Fruit fly (Drosophila melanogaster) whole organism, larva: ENCODE measurements around the gene CG5664.

Experiments
- noc ChIP-seq: fragments of 200-800 bp; sonication (Bioruptor generic); optimal IDR thresholded peaks from 3 replicates; lab custom pipeline; 2019; ENCODE audit warnings: missing biosample characterization, mild to moderate bottlenecking, missing genetic modification characterization, moderate library complexity

The CG5664 gene

DNA sequence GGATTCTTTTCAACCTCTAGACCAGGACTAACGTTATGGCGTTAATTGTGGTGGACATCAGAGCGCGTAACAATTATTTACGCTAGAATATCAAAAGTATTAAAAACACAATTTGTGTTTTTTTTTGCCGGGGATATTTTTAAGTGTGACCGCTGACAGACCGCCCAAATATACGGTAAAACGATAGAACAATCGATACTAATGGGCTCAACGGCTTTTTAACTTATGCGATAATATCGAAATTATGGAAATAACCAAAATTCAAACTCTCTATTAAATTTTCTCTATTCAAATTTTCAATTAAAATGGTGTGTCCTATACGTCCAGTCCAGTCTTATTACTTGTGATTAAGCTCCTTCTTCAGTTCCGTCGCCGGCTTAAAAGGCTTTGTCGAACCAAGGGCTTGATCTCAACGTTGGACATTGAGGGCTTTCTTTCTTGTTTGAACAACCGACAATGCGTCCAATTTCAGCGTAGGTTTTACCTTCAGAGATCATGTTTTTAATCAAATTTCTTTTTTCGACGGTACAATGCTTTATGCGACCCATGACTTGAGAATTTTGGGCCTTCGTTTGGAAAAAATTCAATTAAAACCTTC is at the start of gene CG5664:
Gene CG5664 (minus strand): TSS at position 148 of the 598 bp plus-strand sequence.
- TF ChIP-seq noc: no peak

dm6 chr3L:21490486-21490885 is 49.3 kb upstream of the CG5664 start, which contains the start of gene Neu2:
Neu2 (minus strand) TSS chr3L:21490586.
- TF ChIP-seq noc: no peak

dm6 chr3L:21483837-21484236 is 42.7 kb upstream of the CG5664 start:
- TF ChIP-seq noc: no peak

- no peak for TF ChIP-seq noc
These were observed 40.9 kb upstream of the CG5664 start for dm6 chr3L:21482100-21482499.

DNA sequence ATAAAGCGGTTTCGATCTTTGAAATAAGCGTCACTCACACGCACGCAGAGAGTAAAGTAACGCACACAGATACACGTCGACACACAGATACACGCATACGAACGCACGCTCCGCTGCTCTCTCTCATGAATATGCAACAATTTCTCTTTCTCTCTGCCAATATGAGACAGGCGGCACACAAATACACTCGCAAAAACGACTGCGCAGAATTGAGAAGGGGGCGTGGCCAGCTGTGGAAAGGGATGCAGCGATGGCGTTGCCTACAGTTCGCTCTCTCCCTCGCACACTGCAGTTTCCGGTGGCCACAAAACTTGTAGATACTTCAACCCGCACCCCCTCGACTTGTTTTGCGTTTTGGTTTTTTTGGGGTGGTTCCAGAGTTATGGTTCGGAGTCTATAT is 38.5 kb upstream of the CG5664 start:
- TF ChIP-seq noc: no peak

dm6 chr3L:21477866-21478265 is 36.7 kb upstream of the CG5664 start:
- no peak for TF ChIP-seq noc

- TF ChIP-seq noc: no peak
These were observed 35.4 kb upstream of the CG5664 start, which contains the start of gene croc for dm6 chr3L:21476429-21477006. croc (minus strand) TSS chr3L:21476479.

dm6 chr3L:21471895-21472294 is 30.7 kb upstream of the CG5664 start:
- TF ChIP-seq noc: no peak

- no peak for TF ChIP-seq noc
These were observed 24.3 kb upstream of the CG5664 start for dm6 chr3L:21465261-21466112.

DNA sequence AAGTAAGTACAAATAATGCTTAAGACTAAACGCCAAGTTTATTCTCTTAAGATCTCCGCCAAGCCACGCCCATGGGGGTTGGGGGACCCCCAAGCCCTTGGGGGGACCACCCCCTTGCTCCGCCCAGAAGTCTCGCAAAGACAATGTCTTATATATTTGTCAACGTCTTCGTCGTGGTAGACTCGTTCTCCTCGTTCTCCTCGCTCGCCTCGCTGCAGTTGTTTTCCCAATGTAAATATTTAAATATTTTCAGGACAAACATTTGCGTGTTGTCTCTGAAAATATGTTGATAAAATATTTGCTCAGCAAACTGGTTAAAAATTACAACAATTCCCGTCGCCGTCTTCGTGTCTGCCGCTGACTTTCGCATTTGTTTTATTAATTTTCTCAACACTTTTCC is 23.1 kb upstream of the CG5664 start:
- no peak for TF ChIP-seq noc

DNA sequence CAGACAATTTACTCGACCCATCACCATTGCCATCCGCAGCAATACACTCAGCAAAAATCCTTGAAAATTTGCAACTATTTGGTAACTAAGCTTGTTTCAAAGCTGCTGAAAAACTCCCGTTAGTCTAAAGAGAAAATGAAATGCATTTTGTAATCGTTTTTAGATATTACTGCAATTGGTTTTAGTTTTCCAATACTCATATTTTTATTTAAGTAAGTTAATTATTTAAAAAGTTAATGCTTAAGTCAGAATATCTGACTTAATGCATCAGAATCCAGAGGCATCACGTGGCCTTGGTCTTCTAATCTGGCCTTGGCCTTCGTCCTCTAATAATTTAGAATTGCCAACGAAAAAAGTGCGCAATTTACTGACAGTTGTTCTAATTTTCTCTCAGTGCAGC is 21.7 kb upstream of the CG5664 start:
- no peak for TF ChIP-seq noc

dm6 chr3L:21460149-21460873 is 19.1 kb upstream of the CG5664 start:
- TF ChIP-seq noc: no peak

DNA sequence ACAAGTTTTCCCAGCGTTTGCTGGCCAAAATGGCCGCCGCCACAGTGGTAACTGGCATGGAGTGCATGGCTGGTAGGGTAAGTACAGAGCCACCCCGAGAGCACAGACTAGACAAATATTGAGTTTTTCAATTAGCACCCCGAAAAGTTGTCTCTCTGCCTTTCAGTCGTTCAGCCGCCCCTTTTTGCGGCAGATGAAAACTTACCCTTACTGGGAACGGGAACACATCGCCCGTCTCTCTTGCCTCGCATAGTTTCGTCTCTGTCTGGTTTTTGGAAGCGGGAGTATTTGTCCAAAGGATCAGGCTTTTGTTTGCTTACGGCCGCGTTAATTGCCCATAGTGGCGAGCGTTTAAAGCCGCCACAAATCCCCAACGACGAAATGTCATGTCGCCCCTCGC is 17.6 kb upstream of the CG5664 start:
- no peak for TF ChIP-seq noc

DNA sequence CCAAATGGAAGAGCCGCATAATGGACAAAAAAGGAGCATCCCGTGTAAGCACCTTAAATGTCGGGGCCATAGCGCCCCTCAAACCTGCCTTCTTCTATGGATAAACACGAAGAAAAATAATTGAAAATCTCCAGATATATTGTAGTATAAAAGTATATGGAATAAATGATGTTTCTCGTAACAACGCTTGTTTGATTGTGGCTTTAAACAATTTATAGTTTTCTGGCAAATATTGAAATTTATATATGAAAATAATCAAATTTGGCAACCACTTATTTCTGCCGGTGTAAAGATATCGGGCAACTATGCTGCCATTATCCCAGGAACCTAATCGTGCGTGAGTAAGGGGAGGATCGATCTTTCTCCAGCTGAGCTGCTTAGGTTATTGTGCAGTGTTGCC is 14.0 kb upstream of the CG5664 start:
- no peak for TF ChIP-seq noc

dm6 chr3L:21453623-21454022 is 12.5 kb upstream of the CG5664 start:
- TF ChIP-seq noc: no peak

- no peak for TF ChIP-seq noc
These were observed 9.3 kb upstream of the CG5664 start for dm6 chr3L:21450486-21450885.

- TF ChIP-seq noc: no peak
These were observed 8.2 kb upstream of the CG5664 start for dm6 chr3L:21449336-21449735.
